Worm (Caenorhabditis elegans) whole organism, mixed stage, embryonic: Measurements from ENCODE around the gene acr-5.

Source experiments
- M03D4.4 ChIP-seq: sonication (generic microtip); optimal IDR thresholded peaks from 2 replicates; lab custom pipeline; 2017; ENCODE audit warnings: mild to moderate bottlenecking, missing genetic modification characterization, missing compliant biosample characterization
- bed-3 ChIP-seq: fragments of 200-800 bp; sonication (Bioruptor generic); optimal IDR thresholded peaks from 3 replicates; lab custom pipeline; 2018; ENCODE audit warnings: mild to moderate bottlenecking, missing genetic modification characterization, moderate library complexity, missing compliant biosample characterization
- ceh-39 ChIP-seq: fragments of 150-350 bp; optimal IDR thresholded peaks from 2 replicates; lab custom pipeline; 2014; ENCODE audit warnings: missing biosample characterization, missing genetic modification characterization
- ceh-43 ChIP-seq: fragments of 200-800 bp; sonication (Bioruptor generic); optimal IDR thresholded peaks from 2 replicates; lab custom pipeline; 2018; ENCODE audit warnings: mild to moderate bottlenecking, missing genetic modification characterization, moderate library complexity, missing compliant biosample characterization
- ceh-83 ChIP-seq: fragments of 200-800 bp; sonication (Bioruptor generic); optimal IDR thresholded peaks from 2 replicates; lab custom pipeline; 2018; ENCODE audit warnings: mild to moderate bottlenecking, missing genetic modification characterization, missing compliant biosample characterization
- ces-1 ChIP-seq: fragments of 150-350 bp; optimal IDR thresholded peaks from 2 replicates; lab custom pipeline; 2014; ENCODE audit warnings: missing biosample characterization, missing genetic modification reagents, missing genetic modification characterization
- cnd-1 ChIP-seq: fragments of 200-800 bp; sonication (Bioruptor generic); optimal IDR thresholded peaks from 2 replicates; lab custom pipeline; 2018; ENCODE audit warnings: mild to moderate bottlenecking, missing genetic modification characterization, missing compliant biosample characterization
- drap-1 ChIP-seq: fragments of 200-800 bp; sonication (Bioruptor generic); optimal IDR thresholded peaks from 3 replicates; lab custom pipeline; 2018; ENCODE audit warnings: mild to moderate bottlenecking, missing genetic modification characterization, missing compliant biosample characterization
- elt-3 ChIP-seq: fragments of 150-350 bp; optimal IDR thresholded peaks from 2 replicates; lab custom pipeline; 2014; ENCODE audit warnings: missing biosample characterization, missing genetic modification characterization
- flh-1 ChIP-seq: fragments of 200-800 bp; sonication (Bioruptor generic); optimal IDR thresholded peaks from 2 replicates; lab custom pipeline; 2018; ENCODE audit warnings: mild to moderate bottlenecking, missing genetic modification characterization, moderate library complexity, missing compliant biosample characterization
- ham-2 ChIP-seq: fragments of 200-800 bp; sonication (Bioruptor generic); optimal IDR thresholded peaks from 2 replicates; lab custom pipeline; 2018; ENCODE audit warnings: mild to moderate bottlenecking, missing genetic modification characterization, missing compliant biosample characterization
- hlh-1 ChIP-seq: fragments of 150-350 bp; optimal IDR thresholded peaks from 2 replicates; lab custom pipeline; 2014; ENCODE audit warnings: missing biosample characterization, missing genetic modification reagents, missing genetic modification characterization
- lin-32 ChIP-seq: fragments of 200-800 bp; sonication (Bioruptor generic); optimal IDR thresholded peaks from 2 replicates; lab custom pipeline; 2018; ENCODE audit warnings: mild to moderate bottlenecking, missing genetic modification characterization, missing compliant biosample characterization
- lsy-2 ChIP-seq: fragments of 150-350 bp; optimal IDR thresholded peaks from 2 replicates; lab custom pipeline; 2014; ENCODE audit warnings: missing biosample characterization, missing genetic modification characterization
- mab-5 ChIP-seq: fragments of 150-350 bp; optimal IDR thresholded peaks from 2 replicates; lab custom pipeline; 2014; ENCODE audit warnings: missing biosample characterization, missing genetic modification characterization
- mep-1 ChIP-seq: fragments of 150-350 bp; optimal IDR thresholded peaks from 2 replicates; lab custom pipeline; 2017; ENCODE audit warnings: missing biosample characterization, missing genetic modification reagents, missing genetic modification characterization, inconsistent platforms
- mls-2 ChIP-seq: sonication (generic microtip); optimal IDR thresholded peaks from 2 replicates; lab custom pipeline; 2016; ENCODE audit warnings: mild to moderate bottlenecking, missing genetic modification characterization, moderate library complexity, missing compliant biosample characterization
- nhr-12 ChIP-seq: fragments of 150-350 bp; optimal IDR thresholded peaks from 2 replicates; lab custom pipeline; 2014; ENCODE audit warnings: missing biosample characterization, missing genetic modification characterization
- nhr-2 ChIP-seq: fragments of 150-350 bp; optimal IDR thresholded peaks from 2 replicates; lab custom pipeline; 2014; ENCODE audit warnings: missing biosample characterization, missing genetic modification characterization
- nhr-237 ChIP-seq: fragments of 150-350 bp; optimal IDR thresholded peaks from 2 replicates; lab custom pipeline; 2014; ENCODE audit warnings: missing biosample characterization, missing genetic modification characterization
- nhr-28 ChIP-seq: fragments of 150-350 bp; optimal IDR thresholded peaks from 2 replicates; lab custom pipeline; 2014; ENCODE audit warnings: missing biosample characterization, missing genetic modification characterization
- nhr-76 ChIP-seq: sonication (generic microtip); optimal IDR thresholded peaks from 2 replicates; lab custom pipeline; 2017; ENCODE audit warnings: missing biosample characterization, missing genetic modification characterization
- pha-4 ChIP-seq: fragments of 150-350 bp; optimal IDR thresholded peaks from 2 replicates; lab custom pipeline; 2018; ENCODE audit warnings: missing biosample characterization, missing genetic modification reagents, missing genetic modification characterization
- snpc-4 ChIP-seq: fragments of 150-350 bp; optimal IDR thresholded peaks from 2 replicates; lab custom pipeline; 2014; ENCODE audit warnings: missing biosample characterization, missing genetic modification characterization
- sptf-1 ChIP-seq: sonication (generic microtip); optimal IDR thresholded peaks from 2 replicates; lab custom pipeline; 2017; ENCODE audit warnings: mild to moderate bottlenecking, missing genetic modification characterization, moderate library complexity, missing compliant biosample characterization
- tbx-8 ChIP-seq: fragments of 200-800 bp; sonication (Bioruptor generic); optimal IDR thresholded peaks from 2 replicates; lab custom pipeline; 2018; ENCODE audit warnings: mild to moderate bottlenecking, missing genetic modification characterization, moderate library complexity, missing compliant biosample characterization
- unc-120 ChIP-seq: sonication (generic microtip); optimal IDR thresholded peaks from 2 replicates; lab custom pipeline; 2017; ENCODE audit warnings: missing genetic modification characterization, missing compliant biosample characterization; ENCODE audit not compliant: poor library complexity, severe bottlenecking
- unc-39 ChIP-seq: fragments of 150-350 bp; optimal IDR thresholded peaks from 2 replicates; lab custom pipeline; 2014; ENCODE audit warnings: missing biosample characterization, missing genetic modification characterization
- unc-62 ChIP-seq: fragments of 150-350 bp; optimal IDR thresholded peaks from 2 replicates; lab custom pipeline; 2014; ENCODE audit warnings: missing biosample characterization, missing genetic modification reagents, missing genetic modification characterization
- ztf-11 ChIP-seq: fragments of 150-350 bp; optimal IDR thresholded peaks from 2 replicates; lab custom pipeline; 2014; ENCODE audit warnings: missing biosample characterization, missing genetic modification characterization

The acr-5 gene

ce11 chrIII:6467005-6467404 is 47.6 kb downstream of the acr-5 start, which contains the start of gene T26A5.2:
TSS of gene T26A5.2 (plus strand) at chrIII:6467305.
- TF ChIP-seq cnd-1 (no peak), pha-4 (no peak), M03D4.4 (tag; lab: Kevin White, UChicago) (no peak), lin-32 (GFP tag; lab: Kevin White, UChicago) (no peak), elt-3 (tag; lab: Kevin White, UChicago) (no peak), bed-3 (GFP tag; lab: Kevin White, UChicago) (no peak), ztf-11 (tag; lab: Kevin White, UChicago) (no peak), nhr-76 (tag; lab: Kevin White, UChicago) (no peak), ces-1 (GFP tag; lab: Kevin White, UChicago) (no peak), nhr-2 (tag; lab: Kevin White, UChicago) (no peak), mep-1 (tag; lab: Kevin White, UChicago) (no peak), tbx-8 (GFP tag; lab: Kevin White, UChicago) (no peak), mls-2 (tag; lab: Kevin White, UChicago) (no peak), nhr-28 (tag; lab: Kevin White, UChicago) (no peak), ceh-83 (GFP tag; lab: Kevin White, UChicago) (no peak), unc-120 (tag; lab: Kevin White, UChicago) (no peak), ceh-39 (no peak), hlh-1 (tag; lab: Kevin White, UChicago) (no peak), mab-5 (tag; lab: Kevin White, UChicago) (no peak), flh-1 (GFP tag; lab: Kevin White, UChicago) (no peak)

- TF ChIP-seq ceh-39, result no peak
- no peak for TF ChIP-seq elt-3 (tag; lab: Kevin White, UChicago)
- no peak for TF ChIP-seq M03D4.4 (tag; lab: Kevin White, UChicago)
- no peak for TF ChIP-seq unc-120 (tag; lab: Kevin White, UChicago)
- no peak for TF ChIP-seq snpc-4
Measured at ce11 chrIII:6464913-6465312, 49.7 kb downstream of the acr-5 start, which contains the start of gene nduf-2.2. TSS of gene nduf-2.2 (plus strand) at chrIII:6465222.

ce11 chrIII:6464113-6464571 is 50.4 kb downstream of the acr-5 start:
- TF ChIP-seq drap-1 (GFP tag; lab: Kevin White, UChicago) (peak; percentile 22), nhr-237 (tag; lab: Kevin White, UChicago) (peak; percentile 48), unc-120 (tag; lab: Kevin White, UChicago) (peak; percentile 72), ztf-11 (tag; lab: Kevin White, UChicago) (no peak), ham-2 (GFP tag; lab: Kevin White, UChicago) (peak; percentile 27), mab-5 (tag; lab: Kevin White, UChicago) (no peak), hlh-1 (tag; lab: Kevin White, UChicago) (peak; percentile 46), ceh-43 (GFP tag; lab: Kevin White, UChicago) (no peak), nhr-12 (no peak), M03D4.4 (tag; lab: Kevin White, UChicago) (peak; percentile 64), elt-3 (tag; lab: Kevin White, UChicago) (no peak), pha-4 (peak; percentile 39), nhr-28 (tag; lab: Kevin White, UChicago) (no peak), tbx-8 (GFP tag; lab: Kevin White, UChicago) (no peak), ceh-39 (no peak), snpc-4 (no peak), nhr-76 (tag; lab: Kevin White, UChicago) (no peak), ceh-83 (GFP tag; lab: Kevin White, UChicago) (no peak), lsy-2 (tag; lab: Kevin White, UChicago) (no peak), sptf-1 (tag; lab: Kevin White, UChicago) (peak; percentile 66)

- no peak for TF ChIP-seq ham-2 (GFP tag; lab: Kevin White, UChicago)
- TF ChIP-seq M03D4.4 (tag; lab: Kevin White, UChicago), result no peak
- TF ChIP-seq snpc-4, result no peak
- no peak for TF ChIP-seq unc-62 (GFP tag; lab: Kevin White, UChicago)
- TF ChIP-seq sptf-1 (tag; lab: Kevin White, UChicago), result no peak
Measured at ce11 chrIII:6463679-6464078, 50.9 kb downstream of the acr-5 start, which contains the start of gene dlc-1. TSS of gene dlc-1 (minus strand) at chrIII:6463779.

- no peak for TF ChIP-seq M03D4.4 (tag; lab: Kevin White, UChicago)
- no peak for TF ChIP-seq elt-3 (tag; lab: Kevin White, UChicago)
- TF ChIP-seq pha-4, result no peak
- no peak for TF ChIP-seq unc-39 (tag; lab: Kevin White, UChicago)
- no peak for TF ChIP-seq cnd-1
- no peak for TF ChIP-seq ces-1 (GFP tag; lab: Kevin White, UChicago)
- no peak for TF ChIP-seq ham-2 (GFP tag; lab: Kevin White, UChicago)
- no peak for TF ChIP-seq tbx-8 (GFP tag; lab: Kevin White, UChicago)
Measured at ce11 chrIII:6462610-6463009, 52.0 kb downstream of the acr-5 start, which contains the start of gene T26A5.8. TSS of gene T26A5.8 (minus strand) at chrIII:6462856.
